Worm (Caenorhabditis elegans) whole organism, L1 larva: ENCODE data around the gene igeg-2.
A peak's percentile ranks its signal among the peaks of the same experiment; 100 is the strongest.

ENCODE experiments used
- C16A3.4 ChIP-seq: fragments of 150-350 bp; optimal IDR thresholded peaks from 2 replicates; lab custom pipeline; 2014; ENCODE audit warnings: missing biosample characterization, missing genetic modification characterization
- F16B12.6 ChIP-seq: fragments of 150-350 bp; optimal IDR thresholded peaks from 2 replicates; lab custom pipeline; 2014; ENCODE audit warnings: missing biosample characterization, missing genetic modification characterization
- aha-1 ChIP-seq: fragments of 150-350 bp; optimal IDR thresholded peaks from 2 replicates; lab custom pipeline; 2014; ENCODE audit warnings: missing biosample characterization, missing genetic modification characterization
- alr-1 ChIP-seq: fragments of 200-800 bp; sonication (Bioruptor generic); optimal IDR thresholded peaks from 2 replicates; lab custom pipeline; 2018; ENCODE audit warnings: borderline replicate concordance, mild to moderate bottlenecking, missing genetic modification characterization, missing compliant biosample characterization
- blmp-1 ChIP-seq: fragments of 150-350 bp; optimal IDR thresholded peaks from 2 replicates; lab custom pipeline; 2014; ENCODE audit warnings: missing biosample characterization, missing genetic modification characterization
- ceh-8 ChIP-seq: fragments of 200-800 bp; sonication (Bioruptor generic); optimal IDR thresholded peaks from 2 replicates; lab custom pipeline; 2018; ENCODE audit warnings: mild to moderate bottlenecking, missing genetic modification characterization, moderate library complexity, missing compliant biosample characterization
- ceh-82 ChIP-seq, 3 experiments: fragments of 150-350 bp in 1 of 3; sonication (generic microtip) in 2 of 3; optimal IDR thresholded peaks; 2 replicates each; lab custom pipeline; 2014 to 2017; ENCODE audit warnings: missing biosample characterization in 3 of 3, missing genetic modification characterization in 3 of 3
- dsc-1 ChIP-seq: sonication (generic microtip); optimal IDR thresholded peaks from 2 replicates; lab custom pipeline; 2016; ENCODE audit warnings: mild to moderate bottlenecking, missing genetic modification characterization, missing compliant biosample characterization
- efl-1 ChIP-seq, 4 experiments: fragments of 150-350 bp; optimal IDR thresholded peaks in 3 of 4; peaks in 1 of 4; 1 replicate in 1 of 4; 2 replicates in 3 of 4; lab custom pipeline; 2014; ENCODE audit warnings: missing biosample characterization in 2 of 4, missing genetic modification characterization in 2 of 4, missing genetic modification reagents in 2 of 4
- egl-27 ChIP-seq, 2 experiments: fragments of 150-350 bp in 1 of 2; sonication (generic microtip); optimal IDR thresholded peaks; 3 replicates each; lab custom pipeline; 2017 to 2018; ENCODE audit warnings: missing biosample characterization in 2 of 2, missing genetic modification characterization in 2 of 2, missing genetic modification reagents in 2 of 2
- elt-2 ChIP-seq: sonication (generic microtip); optimal IDR thresholded peaks from 2 replicates; lab custom pipeline; 2016; ENCODE audit warnings: missing genetic modification characterization, mild to moderate bottlenecking, inconsistent platforms, missing compliant biosample characterization, missing genetic modification reagents
- elt-3 ChIP-seq, 6 experiments: fragments of 150-350 bp in 1 of 6; sonication (generic microtip); optimal IDR thresholded peaks; 2 replicates each; lab custom pipeline; 2017 to 2018; ENCODE audit warnings: missing biosample characterization in 6 of 6, missing genetic modification characterization in 6 of 6, inconsistent platforms in 1 of 6
- ets-5 ChIP-seq: fragments of 200-800 bp; sonication (Bioruptor generic); IDR thresholded peaks from 2 replicates; pipeline ENCODE4 v1.3.6; 2022; ENCODE audit warnings: missing genetic modification characterization, missing compliant biosample characterization
- fos-1 ChIP-seq: fragments of 150-350 bp; optimal IDR thresholded peaks from 2 replicates; lab custom pipeline; 2014; ENCODE audit warnings: missing biosample characterization, missing genetic modification characterization
- grh-1 ChIP-seq: fragments of 200-800 bp; sonication (Bioruptor generic); IDR thresholded peaks from 2 replicates; pipeline ENCODE4 v1.3.6; 2022; ENCODE audit warnings: missing genetic modification reagents, missing genetic modification characterization, missing compliant biosample characterization
- hlh-4 ChIP-seq: sonication (generic microtip); optimal IDR thresholded peaks from 2 replicates; lab custom pipeline; 2016; ENCODE audit warnings: mild to moderate bottlenecking, missing genetic modification characterization, missing compliant biosample characterization
- irx-1 ChIP-seq: sonication (generic microtip); optimal IDR thresholded peaks from 2 replicates; lab custom pipeline; 2016; ENCODE audit warnings: missing genetic modification characterization, missing compliant biosample characterization
- isw-1 ChIP-seq: fragments of 200-800 bp; sonication (Bioruptor generic); IDR thresholded peaks from 2 replicates; pipeline ENCODE4 v1.3.6; 2022; ENCODE audit warnings: missing genetic modification characterization, missing compliant biosample characterization
- lin-13 ChIP-seq: fragments of 150-350 bp; optimal IDR thresholded peaks from 2 replicates; lab custom pipeline; 2014; ENCODE audit warnings: missing biosample characterization, missing genetic modification reagents, missing genetic modification characterization
- lin-14 ChIP-seq: fragments of 200-800 bp; sonication (Bioruptor generic); optimal IDR thresholded peaks from 2 replicates; lab custom pipeline; 2018; ENCODE audit warnings: mild to moderate bottlenecking, missing genetic modification characterization, moderate library complexity, missing compliant biosample characterization
- lir-3 ChIP-seq: sonication (generic microtip); optimal IDR thresholded peaks from 2 replicates; lab custom pipeline; 2016; ENCODE audit warnings: mild to moderate bottlenecking, missing genetic modification characterization, moderate library complexity, missing compliant biosample characterization; ENCODE audit not compliant: poor library complexity
- lsy-2 ChIP-seq, 2 experiments: fragments of 150-350 bp; optimal IDR thresholded peaks; 2 replicates each; lab custom pipeline; 2014; ENCODE audit warnings: missing biosample characterization in 2 of 2, missing genetic modification characterization in 2 of 2
- mdl-1 ChIP-seq, 2 experiments: fragments of 150-350 bp; optimal IDR thresholded peaks; 2 replicates each; lab custom pipeline; 2014 to 2017; ENCODE audit warnings: missing biosample characterization in 2 of 2, missing genetic modification characterization in 2 of 2, inconsistent platforms in 1 of 2
- mef-2 ChIP-seq: fragments of 150-350 bp; optimal IDR thresholded peaks from 2 replicates; lab custom pipeline; 2014; ENCODE audit warnings: missing biosample characterization, missing genetic modification characterization
- nhr-12 ChIP-seq: sonication (generic microtip); optimal IDR thresholded peaks from 2 replicates; lab custom pipeline; 2017; ENCODE audit warnings: missing biosample characterization, missing genetic modification characterization
- nhr-20 ChIP-seq: sonication (generic microtip); optimal IDR thresholded peaks from 2 replicates; lab custom pipeline; 2016; ENCODE audit warnings: mild to moderate bottlenecking, missing genetic modification characterization, missing compliant biosample characterization
- nhr-28 ChIP-seq: fragments of 150-350 bp; optimal IDR thresholded peaks from 2 replicates; lab custom pipeline; 2014; ENCODE audit warnings: missing biosample characterization, missing genetic modification characterization
- nhr-76 ChIP-seq: sonication (generic microtip); optimal IDR thresholded peaks from 2 replicates; lab custom pipeline; 2017; ENCODE audit warnings: missing biosample characterization, missing genetic modification characterization
- nhr-77 ChIP-seq: fragments of 150-350 bp; optimal IDR thresholded peaks from 2 replicates; lab custom pipeline; 2014; ENCODE audit warnings: missing biosample characterization, missing genetic modification characterization
- nhr-84 ChIP-seq: sonication (generic microtip); optimal IDR thresholded peaks from 2 replicates; lab custom pipeline; 2017; ENCODE audit warnings: missing biosample characterization, missing genetic modification characterization
- nhr-85 ChIP-seq: sonication (generic microtip); peaks from one replicate; lab custom pipeline; 2016; ENCODE audit warnings: missing genetic modification characterization, inconsistent platforms, missing compliant biosample characterization
- nhr-90 ChIP-seq: sonication (generic microtip); optimal IDR thresholded peaks from 2 replicates; lab custom pipeline; 2016; ENCODE audit warnings: mild to moderate bottlenecking, missing genetic modification characterization, missing compliant biosample characterization; ENCODE audit not compliant: poor library complexity
- pqm-1 ChIP-seq: sonication (generic microtip); optimal IDR thresholded peaks from 3 replicates; lab custom pipeline; 2017; ENCODE audit warnings: missing biosample characterization, missing genetic modification characterization
- skn-1 ChIP-seq: fragments of 150-350 bp; optimal IDR thresholded peaks from 2 replicates; lab custom pipeline; 2014; ENCODE audit warnings: missing biosample characterization, missing genetic modification characterization
- snu-23 ChIP-seq: sonication (generic microtip); optimal IDR thresholded peaks from 2 replicates; lab custom pipeline; 2016; ENCODE audit warnings: missing genetic modification characterization, missing compliant biosample characterization
- sox-4 ChIP-seq: sonication (generic microtip); optimal IDR thresholded peaks from 2 replicates; lab custom pipeline; 2016; ENCODE audit warnings: missing genetic modification characterization, missing compliant biosample characterization
- sptf-1 ChIP-seq: fragments of 150-350 bp; optimal IDR thresholded peaks from 2 replicates; lab custom pipeline; 2014; ENCODE audit warnings: missing biosample characterization, missing genetic modification characterization
- swsn-7 ChIP-seq: sonication (generic microtip); optimal IDR thresholded peaks from 2 replicates; lab custom pipeline; 2016; ENCODE audit warnings: missing genetic modification characterization, missing compliant biosample characterization
- unc-130 ChIP-seq: fragments of 150-350 bp; optimal IDR thresholded peaks from 2 replicates; lab custom pipeline; 2017; ENCODE audit warnings: missing biosample characterization, missing genetic modification characterization, inconsistent platforms
- unc-62 ChIP-seq: fragments of 150-350 bp; optimal IDR thresholded peaks from 2 replicates; lab custom pipeline; 2014; ENCODE audit warnings: missing biosample characterization, missing genetic modification reagents, missing genetic modification characterization
- unc-86 ChIP-seq: sonication (generic microtip); optimal IDR thresholded peaks from 2 replicates; lab custom pipeline; 2016; ENCODE audit warnings: missing genetic modification characterization, missing compliant biosample characterization
- vab-15 ChIP-seq: sonication (generic microtip); optimal IDR thresholded peaks from 2 replicates; lab custom pipeline; 2017; ENCODE audit warnings: missing genotype, mild to moderate bottlenecking, missing genetic modification characterization, missing compliant biosample characterization
- xbp-1 ChIP-seq: sonication (generic microtip); optimal IDR thresholded peaks from 2 replicates; lab custom pipeline; 2016; ENCODE audit warnings: missing genetic modification characterization, missing compliant biosample characterization
- zag-1 ChIP-seq: fragments of 150-350 bp; optimal IDR thresholded peaks from 2 replicates; lab custom pipeline; 2014; ENCODE audit warnings: missing biosample characterization, missing genetic modification characterization
- ztf-4 ChIP-seq: fragments of 150-350 bp; optimal IDR thresholded peaks from 2 replicates; lab custom pipeline; 2014; ENCODE audit warnings: missing biosample characterization, missing genetic modification characterization

Gene igeg-2

DNA sequence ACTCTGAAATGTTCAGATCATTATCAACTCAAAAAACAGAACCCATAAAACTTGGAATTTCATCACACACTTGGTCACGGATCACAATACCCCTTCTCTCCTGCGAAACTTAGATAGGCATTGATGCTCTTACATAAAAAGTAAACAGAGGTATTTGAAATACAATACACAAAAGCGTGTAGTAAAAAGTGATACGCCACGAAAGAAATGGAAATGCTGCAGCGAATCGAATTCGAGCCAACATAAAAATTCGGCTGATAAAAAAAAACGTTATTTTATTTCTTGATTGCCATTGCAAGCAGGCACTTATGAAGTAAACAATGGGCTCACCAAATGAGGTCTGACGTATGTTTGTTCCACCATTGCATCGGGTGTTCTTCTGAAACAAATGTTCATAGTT is 19.8 kb downstream of the igeg-2 start:
- TF ChIP-seq snu-23 (GFP tag; lab: Kevin White, UChicago) (no peak), elt-2 (tag; lab: Kevin White, UChicago) (peak; percentile 59)

DNA sequence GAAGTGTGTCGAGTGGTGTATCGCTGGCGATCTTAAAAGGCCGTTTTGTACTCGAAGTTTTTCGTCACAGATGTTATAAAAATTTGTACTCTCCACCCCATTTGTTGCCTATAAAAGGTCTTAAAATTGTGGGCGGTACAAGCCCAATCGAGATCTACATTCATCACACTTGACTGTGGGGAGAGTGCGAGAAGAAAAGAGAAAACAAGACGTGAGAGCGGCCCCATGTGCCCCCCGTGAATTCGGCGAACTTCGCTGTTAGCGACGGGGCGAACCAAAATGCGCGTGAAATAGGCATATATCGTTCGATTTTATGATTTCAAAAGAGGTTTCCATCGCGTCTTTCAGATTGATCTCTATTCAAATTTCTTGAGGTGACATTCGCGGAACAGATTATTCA is 26.4 kb downstream of the igeg-2 start, which contains the start of gene F46C3.6:
Gene F46C3.6 (minus strand): TSS at position 87 of the 400 bp plus-strand sequence.
- TF ChIP-seq irx-1 (tag; lab: Kevin White, UChicago) (no peak), unc-86 (tag; lab: Kevin White, UChicago) (no peak), nhr-85 (tag; lab: Kevin White, UChicago) (peak; percentile 87), grh-1 (GFP tag; lab: Robert Waterston, UW) (no peak), ets-5 (GFP tag; lab: Robert Waterston, UW) (no peak), blmp-1 (peak; percentile 42), unc-62 (GFP tag; lab: Kevin White, UChicago) (no peak), nhr-90 (tag; lab: Kevin White, UChicago) (no peak), ceh-8 (GFP tag; lab: Kevin White, UChicago) (no peak), aha-1 (tag; lab: Kevin White, UChicago) (no peak), sox-4 (no peak), lin-14 (GFP tag; lab: Kevin White, UChicago) (peak; percentile 11), mdl-1 (tag; optimal IDR thresholded peaks at IDR 0.05; lab: Kevin White, UChicago) (no peak), alr-1 (tag; lab: Kevin White, UChicago) (no peak), nhr-20 (no peak), swsn-7 (tag; lab: Kevin White, UChicago) (no peak)

- TF ChIP-seq dsc-1 (tag; lab: Kevin White, UChicago): no peak
- TF ChIP-seq, all 84 proteins: peak for 0
Measured at ce11 chrX:11418667-11419066, 27.8 kb downstream of the igeg-2 start, which contains the start of gene F46C3.2. Gene F46C3.2, minus strand, starts transcription at chrX:11418767.

DNA sequence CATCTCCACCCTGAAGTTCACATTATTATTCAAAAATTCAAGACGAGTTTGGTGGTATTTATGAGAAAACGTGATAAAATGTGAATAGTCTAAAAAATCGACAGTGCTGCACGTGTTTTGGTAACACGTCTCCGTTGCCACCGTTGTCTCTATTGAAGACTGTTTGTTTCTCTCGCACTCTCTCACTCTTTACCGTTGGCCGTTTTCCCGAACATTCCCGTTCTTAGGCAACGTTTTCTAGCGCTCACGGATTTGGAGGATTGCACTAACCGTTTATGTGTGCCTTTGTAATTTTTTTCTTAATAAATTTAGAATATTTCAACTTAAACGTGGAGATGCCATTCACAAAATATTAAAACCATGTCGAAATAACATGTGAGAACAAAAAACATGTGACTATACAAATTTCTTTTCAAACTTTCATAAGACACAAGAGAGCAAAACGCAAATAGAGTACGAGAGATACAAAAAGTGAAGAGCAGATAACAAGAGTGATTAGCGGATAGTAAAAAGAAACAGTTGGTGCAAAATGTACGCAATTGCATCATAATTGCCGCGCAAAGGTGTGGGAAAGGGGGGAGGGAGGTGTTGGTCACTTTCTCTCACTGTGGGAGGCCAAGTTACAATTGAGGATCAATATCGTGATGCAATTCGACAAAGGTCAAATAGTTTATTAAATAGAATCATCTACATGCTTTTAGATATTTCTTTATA is 31.4 kb downstream of the igeg-2 start, which contains the start of gene pek-1:
Gene pek-1 (minus strand): TSS at position 51 of the 714 bp plus-strand sequence.
- TF ChIP-seq unc-130 (tag; lab: Kevin White, UChicago): peak; percentile 11
- TF ChIP-seq nhr-84 (tag; lab: Kevin White, UChicago): no peak
- TF ChIP-seq egl-27 (tag; optimal IDR thresholded peaks at IDR 0.05; lab: Kevin White, UChicago): no peak
- no peak for TF ChIP-seq unc-86 (tag; lab: Kevin White, UChicago)
- TF ChIP-seq mef-2: no peak
- no peak for TF ChIP-seq fos-1 (tag; lab: Kevin White, UChicago)
- TF ChIP-seq lir-3 (tag; lab: Kevin White, UChicago): peak; percentile 48
- TF ChIP-seq vab-15 (tag; lab: Kevin White, UChicago): no peak
- TF ChIP-seq pqm-1: no peak
- peak; percentile 77 for TF ChIP-seq F16B12.6
- TF ChIP-seq swsn-7 (tag; lab: Kevin White, UChicago): peak; percentile 56
- TF ChIP-seq isw-1 (GFP tag; lab: Robert Waterston, UW): no peak
- TF ChIP-seq xbp-1 (tag; lab: Kevin White, UChicago): peak; percentile 92
- TF ChIP-seq nhr-77 (tag; lab: Kevin White, UChicago): peak; percentile 36
- no peak for TF ChIP-seq nhr-28 (tag; lab: Kevin White, UChicago)
- no peak for TF ChIP-seq zag-1 (tag; lab: Kevin White, UChicago)
- peak; percentile 47 to 59 for TF ChIP-seq lsy-2 (tag; optimal IDR thresholded peaks at IDR 0.05; lab: Kevin White, UChicago)
- peak; percentile 17 for TF ChIP-seq ztf-4
- no peak for TF ChIP-seq hlh-4
- peak; percentile 86 for TF ChIP-seq nhr-85 (tag; lab: Kevin White, UChicago)
- peak; percentile 5 to 12 for TF ChIP-seq efl-1 (optimal IDR thresholded peaks at IDR 0.05; lab: Kevin White, UChicago)
- TF ChIP-seq efl-1 (GFP tag; optimal IDR thresholded peaks at IDR 0.05 in 1 of 2; lab: Kevin White, UChicago): peak; percentile 4 to 95
- no peak for TF ChIP-seq nhr-12 (tag; lab: Kevin White, UChicago)
- peak; percentile 10 for TF ChIP-seq C16A3.4 (tag; lab: Kevin White, UChicago)
- TF ChIP-seq elt-3 (tag; optimal IDR thresholded peaks at IDR 0.05; lab: Kevin White, UChicago): peak in 1 of 6 experiments; percentile 9
- no peak for TF ChIP-seq nhr-76 (tag; lab: Kevin White, UChicago)
- TF ChIP-seq grh-1 (GFP tag; lab: Robert Waterston, UW): 0 out of 2 replicates have a peak, but pooled peaks have one; percentile 12
- TF ChIP-seq lin-13 (GFP tag; lab: Kevin White, UChicago): peak; percentile 29
- TF ChIP-seq elt-2 (tag; lab: Kevin White, UChicago): peak; percentile 52
- TF ChIP-seq irx-1 (tag; lab: Kevin White, UChicago): peak; percentile 52
- peak; percentile 22 for TF ChIP-seq skn-1 (tag; lab: Kevin White, UChicago)
- TF ChIP-seq sptf-1 (tag; lab: Kevin White, UChicago): no peak
- no peak for TF ChIP-seq aha-1 (tag; lab: Kevin White, UChicago)
- TF ChIP-seq ceh-82 (tag; optimal IDR thresholded peaks at IDR 0.05; lab: Kevin White, UChicago): peak in 2 of 3 experiments; percentile 6 to 46
